Worm (Caenorhabditis elegans): Measurements from ENCODE around the gene kvs-1.
"Not testable (repeated sequence)": the region's sequence is repeated elsewhere in the genome, so short reads cannot be mapped to it uniquely, and the experiment has no call there.

The kvs-1 gene

ce11 chrX:7674871-7675270, 32.1 kb downstream of the kvs-1 start:
- TF ChIP-seq ztf-1 (GFP tag; conservative IDR thresholded peaks at IDR 0.05): no peak
- TF ChIP-seq unc-55 (GFP tag; optimal IDR thresholded peaks at IDR 0.05): peak; percentile 32

ce11 chrX:7672693-7673092, 34.2 kb downstream of the kvs-1 start, which contains the start of gene F27D9.2:
Gene F27D9.2 (plus strand): TSS chrX:7672993.
- no peak for TF ChIP-seq nhr-237 (tag; optimal IDR thresholded peaks at IDR 0.05)
- no peak for TF ChIP-seq nhr-129 (tag; optimal IDR thresholded peaks at IDR 0.05)
- TF ChIP-seq blmp-1 (tag; optimal IDR thresholded peaks at IDR 0.05; ENCODE audit: insufficient read depth): no peak
- TF ChIP-seq unc-39 (tag; optimal IDR thresholded peaks at IDR 0.05): no peak
- TF ChIP-seq nhr-12 (tag; optimal IDR thresholded peaks at IDR 0.05): no peak
- TF ChIP-seq elt-1 (tag; optimal IDR thresholded peaks at IDR 0.05): no peak
- TF ChIP-seq ZK546.5 (tag; optimal IDR thresholded peaks at IDR 0.05): no peak
- no peak for TF ChIP-seq nhr-25 (tag; optimal IDR thresholded peaks at IDR 0.05)
- no peak for TF ChIP-seq sma-3 (GFP tag; optimal IDR thresholded peaks at IDR 0.05)
- no peak for TF ChIP-seq lin-13 (GFP tag; optimal IDR thresholded peaks at IDR 0.05)
- no peak for TF ChIP-seq nhr-77 (tag; optimal IDR thresholded peaks at IDR 0.05)
- no peak for TF ChIP-seq zag-1 (tag; optimal IDR thresholded peaks at IDR 0.05)
- TF ChIP-seq mab-5 (tag; optimal IDR thresholded peaks at IDR 0.05): no peak
- no peak for TF ChIP-seq fos-1 (tag; optimal IDR thresholded peaks at IDR 0.05)
- no peak for TF ChIP-seq unc-62 (GFP tag; optimal IDR thresholded peaks at IDR 0.05)
- TF ChIP-seq snpc-4 (tag; optimal IDR thresholded peaks at IDR 0.05): no peak
- TF ChIP-seq ztf-4 (tag; optimal IDR thresholded peaks at IDR 0.05): no peak
- TF ChIP-seq mbf-1 (tag; optimal IDR thresholded peaks at IDR 0.05): no peak
- no peak for TF ChIP-seq sem-4 (tag; optimal IDR thresholded peaks at IDR 0.05)
- no peak for TF ChIP-seq ceh-82 (tag; optimal IDR thresholded peaks at IDR 0.05)

- TF ChIP-seq peb-1 (tag; optimal IDR thresholded peaks at IDR 0.05) (no peak), unc-55 (GFP tag; optimal IDR thresholded peaks at IDR 0.05) (no peak), nhr-10 (tag; optimal IDR thresholded peaks at IDR 0.05) (no peak), skn-1 (tag; optimal IDR thresholded peaks at IDR 0.05) (no peak), nhr-23 (tag; optimal IDR thresholded peaks at IDR 0.05) (no peak), elt-1 (tag; optimal IDR thresholded peaks at IDR 0.05) (no peak), lsy-2 (tag; optimal IDR thresholded peaks at IDR 0.05) (no peak), crh-2 (tag; optimal IDR thresholded peaks at IDR 0.05) (no peak), alr-1 (tag; optimal IDR thresholded peaks at IDR 0.05) (no peak), sem-4 (tag; optimal IDR thresholded peaks at IDR 0.05) (no peak), lin-13 (GFP tag; optimal IDR thresholded peaks at IDR 0.05) (no peak), egl-27 (tag; optimal IDR thresholded peaks at IDR 0.05) (no peak)
These were observed 36.3 kb downstream of the kvs-1 start, which contains the start of gene F27D9.7 for ce11 chrX:7670655-7671054. Gene F27D9.7 (minus strand): TSS chrX:7670755.

- peak; percentile 14 for TF ChIP-seq crh-2 (tag; optimal IDR thresholded peaks at IDR 0.05)
- TF ChIP-seq ceh-16 (tag; optimal IDR thresholded peaks at IDR 0.05): no peak
- TF ChIP-seq fos-1 (tag; optimal IDR thresholded peaks at IDR 0.05): peak; percentile 32
- no peak for TF ChIP-seq ztf-4 (tag; optimal IDR thresholded peaks at IDR 0.05)
These were observed 39.4 kb downstream of the kvs-1 start, which contains the start of gene F27D9.13 for ce11 chrX:7667394-7668089. Gene F27D9.13 (minus strand): TSS chrX:7667444.

- TF ChIP-seq blmp-1 (tag; optimal IDR thresholded peaks at IDR 0.05; ENCODE audit: insufficient read depth) (peak; percentile 49), lin-11 (tag; optimal IDR thresholded peaks at IDR 0.05) (no peak)
These were observed 41.5 kb downstream of the kvs-1 start for ce11 chrX:7665401-7665800.

- not testable (repeated sequence) for TF ChIP-seq unc-39, alr-1, ceh-16 (tag; optimal IDR thresholded peaks at IDR 0.05)
These were observed 42.1 kb downstream of the kvs-1 start, which contains the start of gene dhs-29 for ce11 chrX:7664819-7665218. Gene dhs-29 (minus strand): TSS chrX:7664919.
